Worm (Caenorhabditis elegans) whole organism, L2 larva: ENCODE data around the gene str-8.

Source experiments
- alr-1 ChIP-seq: fragments of 150-350 bp; optimal IDR thresholded peaks from 2 replicates; lab custom pipeline; 2014; ENCODE audit warnings: missing biosample characterization, missing genetic modification characterization
- aly-2 ChIP-seq: fragments of 150-350 bp; optimal IDR thresholded peaks from 2 replicates; lab custom pipeline; 2014; ENCODE audit warnings: missing biosample characterization, missing genetic modification characterization
- blmp-1 ChIP-seq: sonication (generic microtip); optimal IDR thresholded peaks from 2 replicates; lab custom pipeline; 2017; ENCODE audit warnings: missing genetic modification characterization, mild to moderate bottlenecking, missing compliant biosample characterization, antibody characterized with exemption, moderate library complexity; ENCODE audit not compliant: insufficient read depth
- egl-27 ChIP-seq: sonication (generic microtip); optimal IDR thresholded peaks from 3 replicates; lab custom pipeline; 2017; ENCODE audit warnings: missing biosample characterization, missing genetic modification reagents, missing genetic modification characterization
- elt-1 ChIP-seq: fragments of 150-350 bp; optimal IDR thresholded peaks from 2 replicates; lab custom pipeline; 2014; ENCODE audit warnings: missing biosample characterization, missing genetic modification characterization
- fos-1 ChIP-seq: fragments of 150-350 bp; optimal IDR thresholded peaks from 2 replicates; lab custom pipeline; 2014; ENCODE audit warnings: missing biosample characterization, missing genetic modification characterization
- lsy-2 ChIP-seq, 2 experiments: fragments of 150-350 bp in 1 of 2; sonication (generic microtip) in 1 of 2; optimal IDR thresholded peaks; 2 replicates each; lab custom pipeline; 2014 to 2017; ENCODE audit warnings: missing biosample characterization in 2 of 2, missing genetic modification characterization in 2 of 2
- nhr-12 ChIP-seq: fragments of 150-350 bp; optimal IDR thresholded peaks from 2 replicates; lab custom pipeline; 2014; ENCODE audit warnings: missing biosample characterization, missing genetic modification characterization
- nhr-129 ChIP-seq: fragments of 150-350 bp; optimal IDR thresholded peaks from 2 replicates; lab custom pipeline; 2014; ENCODE audit warnings: missing biosample characterization, missing genetic modification characterization
- nhr-23 ChIP-seq: fragments of 150-350 bp; optimal IDR thresholded peaks from 2 replicates; lab custom pipeline; 2014; ENCODE audit warnings: missing biosample characterization, missing genetic modification reagents, missing genetic modification characterization
- nhr-25 ChIP-seq: fragments of 150-350 bp; sonication (generic microtip); optimal IDR thresholded peaks from 3 replicates; lab custom pipeline; 2014; ENCODE audit warnings: missing biosample characterization, missing genetic modification characterization
- unc-62 ChIP-seq: fragments of 150-350 bp; optimal IDR thresholded peaks from 2 replicates; lab custom pipeline; 2014; ENCODE audit warnings: missing biosample characterization, missing genetic modification reagents, missing genetic modification characterization
- ztf-11 ChIP-seq: sonication (generic microtip); optimal IDR thresholded peaks from 2 replicates; lab custom pipeline; 2017; ENCODE audit warnings: missing biosample characterization, missing genetic modification characterization
- ztf-4 ChIP-seq: fragments of 150-350 bp; optimal IDR thresholded peaks from 2 replicates; lab custom pipeline; 2014; ENCODE audit warnings: missing biosample characterization, missing genetic modification characterization

ce11 chrV:15719570-15719969 is 35.3 kb upstream of the str-8 start, which contains the start of gene Y6E2A.7:
- no peak for TF ChIP-seq aly-2 (tag; lab: Kevin White, UChicago)
- TF ChIP-seq nhr-25 (tag; lab: Kevin White, UChicago), result no peak
- TF ChIP-seq unc-62, result no peak
- no peak for TF ChIP-seq nhr-129
- TF ChIP-seq ztf-11, result no peak
- no peak for TF ChIP-seq egl-27 (tag; lab: Kevin White, UChicago)
- TF ChIP-seq alr-1 (tag; lab: Kevin White, UChicago), result no peak
- TF ChIP-seq blmp-1 (tag; lab: Kevin White, UChicago), result no peak
- no peak for TF ChIP-seq lsy-2 (tag; optimal IDR thresholded peaks at IDR 0.05; lab: Kevin White, UChicago)
- no peak for TF ChIP-seq ztf-4 (tag; lab: Kevin White, UChicago)
- TF ChIP-seq fos-1 (tag; lab: Kevin White, UChicago), result no peak
- no peak for TF ChIP-seq nhr-23 (tag; lab: Kevin White, UChicago)
- no peak for TF ChIP-seq elt-1 (tag; lab: Kevin White, UChicago)
- TF ChIP-seq nhr-12, result no peak
